Worm (Caenorhabditis elegans) whole organism, late embryonic: Measurements from ENCODE around the gene T04F3.4.

ENCODE experiments used
- ceh-19 ChIP-seq: fragments of 200-800 bp; sonication (Bioruptor generic); optimal IDR thresholded peaks from 2 replicates; lab custom pipeline; 2018; ENCODE audit warnings: mild to moderate bottlenecking, missing genetic modification characterization, missing compliant biosample characterization
- ceh-2 ChIP-seq: sonication (generic microtip); optimal IDR thresholded peaks from 2 replicates; lab custom pipeline; 2016; ENCODE audit warnings: missing genotype, missing genetic modification characterization, missing compliant biosample characterization
- hlh-6 ChIP-seq: sonication (generic microtip); optimal IDR thresholded peaks from 2 replicates; lab custom pipeline; 2016; ENCODE audit warnings: missing genotype, missing genetic modification characterization, missing compliant biosample characterization
- nhr-11 ChIP-seq: fragments of 150-350 bp; optimal IDR thresholded peaks from 2 replicates; lab custom pipeline; 2014; ENCODE audit warnings: missing biosample characterization, missing genetic modification characterization
- pat-9 ChIP-seq: fragments of 200-800 bp; sonication (Bioruptor generic); optimal IDR thresholded peaks from 2 replicates; lab custom pipeline; 2018; ENCODE audit warnings: mild to moderate bottlenecking, missing genetic modification characterization, moderate library complexity, missing compliant biosample characterization
- pqm-1 ChIP-seq: sonication (generic microtip); optimal IDR thresholded peaks from 2 replicates; lab custom pipeline; 2016; ENCODE audit warnings: missing genetic modification characterization, missing compliant biosample characterization
- ttx-3 ChIP-seq: sonication (generic microtip); optimal IDR thresholded peaks from 2 replicates; lab custom pipeline; 2016; ENCODE audit warnings: missing genetic modification reagents, missing genetic modification characterization, missing compliant biosample characterization

DNA sequence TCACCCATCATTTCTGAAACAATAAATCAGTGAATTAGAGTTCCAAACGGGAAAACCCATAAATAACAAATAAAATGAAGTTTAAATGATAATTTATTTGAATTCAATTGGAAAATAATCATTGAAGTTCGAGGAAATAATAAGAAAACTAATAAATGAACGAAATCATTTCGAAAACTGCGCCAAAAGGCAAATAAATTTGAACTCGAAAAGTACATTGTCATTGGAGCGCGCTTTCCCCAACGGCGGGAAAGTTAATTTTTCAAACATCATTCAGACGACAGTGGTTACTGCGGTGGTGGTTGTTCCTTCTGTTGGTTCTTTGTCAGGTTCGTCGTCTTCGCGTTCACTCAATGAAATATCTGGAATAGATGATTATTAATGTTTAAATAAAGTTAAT is 29.4 kb downstream of the T04F3.4 start, which contains the start of gene npp-22:
- TF ChIP-seq nhr-11 (tag; lab: Kevin White, UChicago) (no peak), ceh-19 (GFP tag; lab: Kevin White, UChicago) (no peak), ceh-2 (tag; lab: Kevin White, UChicago) (no peak), hlh-6 (tag; lab: Kevin White, UChicago) (no peak), pat-9 (tag; lab: Kevin White, UChicago) (no peak), pqm-1 (no peak), ttx-3 (tag; lab: Kevin White, UChicago) (no peak)
